Worm (Caenorhabditis elegans): ENCODE data around the gene kcmf-1.

kcmf-1 gene

DNA sequence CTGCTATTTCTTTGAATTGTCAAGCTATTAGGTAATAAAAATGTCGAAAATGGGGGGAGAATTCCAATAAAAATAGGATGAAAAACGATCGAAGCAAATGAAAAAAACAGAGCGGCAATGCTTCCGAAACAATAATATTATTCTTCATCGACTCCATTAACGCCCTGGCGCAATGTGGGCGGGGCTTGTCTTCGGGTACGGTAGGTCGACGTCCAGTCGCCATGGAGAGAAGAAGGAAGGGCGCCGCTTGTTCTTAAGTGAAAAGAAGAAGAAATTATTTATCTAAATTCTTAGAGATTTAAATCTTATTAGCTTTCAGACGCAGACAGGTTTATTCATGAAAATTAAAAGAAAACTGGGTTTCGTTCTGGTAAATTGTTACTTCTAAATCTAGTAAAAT is 37.0 kb upstream of the kcmf-1 start:
- no peak for TF ChIP-seq nhr-85 (tag)
- peak; percentile 33 to 66 for TF ChIP-seq lsy-2 (tag; optimal IDR thresholded peaks at IDR 0.05)
- no peak for TF ChIP-seq nhr-77 (tag; optimal IDR thresholded peaks at IDR 0.05)
- TF ChIP-seq nhr-12 (tag; optimal IDR thresholded peaks at IDR 0.05) = no peak
- no peak for TF ChIP-seq efl-1 (optimal IDR thresholded peaks at IDR 0.05)
- TF ChIP-seq efl-1 (GFP tag; optimal IDR thresholded peaks at IDR 0.05 in 1 of 2) = peak in 1 of 2 experiments; percentile 23
- TF ChIP-seq unc-30 (tag; optimal IDR thresholded peaks at IDR 0.05) = no peak
- TF ChIP-seq ces-1 (GFP tag; optimal IDR thresholded peaks at IDR 0.05) = no peak
- TF ChIP-seq rnt-1 (tag; optimal IDR thresholded peaks at IDR 0.05) = no peak
- no peak for TF ChIP-seq lin-35 (GFP tag; optimal IDR thresholded peaks at IDR 0.05)

DNA sequence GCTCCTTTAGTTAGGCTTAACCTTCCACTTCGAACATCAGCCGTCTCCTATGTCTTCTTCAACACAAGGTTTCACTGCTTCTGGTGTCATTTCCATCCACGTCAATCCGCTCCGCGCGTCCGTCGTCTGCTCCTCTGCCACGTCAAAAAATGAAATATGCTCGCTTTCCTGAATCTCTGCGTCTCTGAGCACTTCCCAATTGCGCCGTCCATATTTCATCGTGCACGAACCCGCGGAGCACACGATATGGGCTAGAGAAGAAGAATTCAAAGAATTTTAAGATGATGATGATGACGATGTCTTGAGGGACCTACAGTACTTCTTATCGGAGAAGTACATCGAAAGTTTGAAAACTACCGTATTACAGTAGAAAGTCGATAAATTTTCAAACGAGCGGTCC is 36.2 kb upstream of the kcmf-1 start:
- TF ChIP-seq hlh-17 (GFP tag; optimal IDR thresholded peaks at IDR 0.05; ENCODE audit: borderline replicate concordance) = no peak
- no peak for TF ChIP-seq lin-35 (GFP tag; optimal IDR thresholded peaks at IDR 0.05)
- TF ChIP-seq rnt-1 (tag; optimal IDR thresholded peaks at IDR 0.05) = peak; percentile 26
- TF ChIP-seq ztf-11 (tag; optimal IDR thresholded peaks at IDR 0.05) = peak in 1 of 2 experiments; percentile 47
- no peak for TF ChIP-seq sox-4 (tag; optimal IDR thresholded peaks at IDR 0.05)
- no peak for TF ChIP-seq egl-27 (tag; optimal IDR thresholded peaks at IDR 0.05)
- TF ChIP-seq zag-1 (tag; optimal IDR thresholded peaks at IDR 0.05) = no peak
- TF ChIP-seq nhr-85 (tag) = peak; percentile 11
- peak in 1 of 2 experiments; percentile 27 for TF ChIP-seq lsy-2 (tag; optimal IDR thresholded peaks at IDR 0.05)
- TF ChIP-seq tlp-1 (tag; optimal IDR thresholded peaks at IDR 0.05) = no peak
- peak; percentile 29 for TF ChIP-seq blmp-1 (tag; optimal IDR thresholded peaks at IDR 0.05)

- TF ChIP-seq nhr-11 (tag; optimal IDR thresholded peaks at IDR 0.05) (no peak), egl-27 (tag; optimal IDR thresholded peaks at IDR 0.05) (no peak), C34B4.2 (tag; optimal IDR thresholded peaks at IDR 0.05) (no peak), blmp-1 (tag; optimal IDR thresholded peaks at IDR 0.05) (no peak), lsy-2 (tag; optimal IDR thresholded peaks at IDR 0.05) (peak; percentile 13 to 25), nhr-90 (tag; optimal IDR thresholded peaks at IDR 0.05; ENCODE audit: poor library complexity) (no peak), ceh-8 (GFP tag; optimal IDR thresholded peaks at IDR 0.05) (no peak), ceh-82 (tag; optimal IDR thresholded peaks at IDR 0.05) (no peak), lin-35 (GFP tag; optimal IDR thresholded peaks at IDR 0.05) (peak in 1 of 2 experiments; percentile 18), mef-2 (tag; optimal IDR thresholded peaks at IDR 0.05) (no peak), dpl-1 (GFP tag; optimal IDR thresholded peaks at IDR 0.05) (peak in 2 of 3 experiments; percentile 23 to 66), efl-1 (optimal IDR thresholded peaks at IDR 0.05) (peak; percentile 65 to 99), efl-1 (GFP tag; optimal IDR thresholded peaks at IDR 0.05 in 1 of 2) (peak; percentile 68 to 95), lin-39 (tag; optimal IDR thresholded peaks at IDR 0.05) (no peak)
Measured at ce11 chrIII:7795311-7795710, 33.9 kb upstream of the kcmf-1 start, which contains the start of gene cyk-7. TSS of gene cyk-7 (minus strand) at chrIII:7795409.

ce11 chrIII:7805253-7805652 is 24.0 kb upstream of the kcmf-1 start:
- no peak for TF ChIP-seq hpl-2 (GFP tag; optimal IDR thresholded peaks at IDR 0.05)
- no peak for TF ChIP-seq ztf-4 (tag; optimal IDR thresholded peaks at IDR 0.05)
- TF ChIP-seq lin-13 (GFP tag; optimal IDR thresholded peaks at IDR 0.05) = no peak
- no peak for TF ChIP-seq xbp-1 (tag; optimal IDR thresholded peaks at IDR 0.05)
- TF ChIP-seq C16A3.4 (tag; optimal IDR thresholded peaks at IDR 0.05) = no peak
- TF ChIP-seq fos-1 (tag; optimal IDR thresholded peaks at IDR 0.05) = no peak
- TF ChIP-seq zip-4 (GFP tag; optimal IDR thresholded peaks at IDR 0.05) = no peak

DNA sequence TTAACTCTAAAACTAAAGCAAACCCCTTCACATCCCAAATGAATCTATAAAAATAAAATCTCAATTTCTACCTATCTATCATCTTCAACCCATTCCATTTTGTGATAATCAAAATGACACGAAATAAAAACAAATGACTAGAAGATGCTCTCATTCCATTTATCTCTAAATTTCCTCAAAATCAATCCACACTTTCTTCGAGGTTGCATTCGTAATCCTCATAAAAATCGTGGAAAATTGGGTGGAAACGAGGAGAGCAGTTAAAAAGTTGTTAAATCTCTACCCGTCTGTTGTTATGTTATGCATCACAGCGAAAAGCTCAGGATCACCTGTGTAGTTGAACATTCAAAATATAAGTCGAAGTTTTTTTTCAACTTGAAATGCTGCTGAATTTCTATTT is 22.3 kb upstream of the kcmf-1 start:
- TF ChIP-seq snu-23 (GFP tag; optimal IDR thresholded peaks at IDR 0.05) = no peak
- peak; percentile 39 for TF ChIP-seq rnt-1 (tag; optimal IDR thresholded peaks at IDR 0.05)

DNA sequence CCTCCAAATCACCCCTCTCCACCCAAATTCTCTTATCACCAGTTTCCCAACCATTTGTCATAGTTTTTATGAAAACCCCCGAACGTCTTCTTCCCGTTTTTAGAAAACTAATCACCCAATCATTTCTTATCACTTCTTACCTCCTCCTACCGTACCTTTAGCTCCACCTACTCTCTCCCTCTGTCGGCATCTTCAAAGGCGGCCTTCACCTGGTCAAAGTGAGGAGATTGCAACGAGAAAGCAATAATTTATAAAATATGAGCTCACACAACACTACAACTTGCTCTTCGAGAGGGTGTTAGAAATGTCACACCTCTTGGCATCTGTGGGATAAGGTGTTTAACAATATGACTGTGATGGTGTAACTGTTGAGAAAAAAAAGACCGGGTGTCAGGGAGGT is 20.2 kb upstream of the kcmf-1 start:
- TF ChIP-seq unc-62 (GFP tag; optimal IDR thresholded peaks at IDR 0.05) (no peak), grh-1 (GFP tag; IDR thresholded peaks at IDR 0.05) (no peak), lsy-2 (tag; optimal IDR thresholded peaks at IDR 0.05) (no peak), fkh-8 (tag; optimal IDR thresholded peaks at IDR 0.05) (no peak), unc-130 (tag; optimal IDR thresholded peaks at IDR 0.05) (no peak), nhr-47 (tag; optimal IDR thresholded peaks at IDR 0.05) (no peak), egl-13 (tag; optimal IDR thresholded peaks at IDR 0.05) (no peak), blmp-1 (tag; optimal IDR thresholded peaks at IDR 0.05) (no peak), efl-3 (GFP tag; optimal IDR thresholded peaks at IDR 0.05) (no peak), egl-27 (tag; optimal IDR thresholded peaks at IDR 0.05) (no peak), pax-3 (tag; optimal IDR thresholded peaks at IDR 0.05) (no peak), rnt-1 (tag; optimal IDR thresholded peaks at IDR 0.05) (no peak), mab-9 (GFP tag; IDR thresholded peaks at IDR 0.05) (no peak), C34B4.2 (tag; optimal IDR thresholded peaks at IDR 0.05) (no peak)
